Worm (Caenorhabditis elegans): ENCODE data around the gene F55C9.6.

DNA sequence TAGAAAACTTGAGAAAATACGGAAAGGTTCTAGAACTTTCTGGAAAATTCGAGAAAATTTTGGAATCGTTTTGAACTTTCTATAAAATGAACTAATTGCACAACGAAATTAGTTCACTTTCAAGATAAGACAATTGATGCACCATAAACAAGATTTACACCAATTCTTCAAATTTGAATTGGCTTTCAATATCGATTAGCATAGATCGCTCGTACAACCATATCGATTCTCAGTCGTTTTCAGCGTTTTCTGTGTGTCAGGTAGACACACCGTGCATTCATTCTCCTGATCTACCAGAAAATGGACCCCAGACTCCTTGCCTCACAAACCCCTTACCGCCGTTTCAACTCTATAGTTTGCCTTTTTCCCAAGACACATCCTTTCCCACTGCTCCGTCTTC lies 14.3 kb downstream of the F55C9.6 start, which contains the start of gene fbxb-117:
- TF ChIP-seq nhr-12 (tag; optimal IDR thresholded peaks at IDR 0.05), result no peak
- TF ChIP-seq nhr-237 (tag; optimal IDR thresholded peaks at IDR 0.05), result no peak
- no peak for TF ChIP-seq nhr-76 (tag; optimal IDR thresholded peaks at IDR 0.05)
- TF ChIP-seq unc-62 (GFP tag; optimal IDR thresholded peaks at IDR 0.05), result no peak
- TF ChIP-seq jun-1 (tag; optimal IDR thresholded peaks at IDR 0.05), result no peak
- no peak for TF ChIP-seq nhr-67 (tag; optimal IDR thresholded peaks at IDR 0.05)
- no peak for TF ChIP-seq nfya-1 (tag; optimal IDR thresholded peaks at IDR 0.05; ENCODE audit: insufficient read depth)
- TF ChIP-seq mml-1 (tag; optimal IDR thresholded peaks at IDR 0.05), result no peak
- TF ChIP-seq nhr-43 (tag; optimal IDR thresholded peaks at IDR 0.05; ENCODE audit: poor library complexity, severe bottlenecking), result no peak
- no peak for TF ChIP-seq fos-1 (tag; optimal IDR thresholded peaks at IDR 0.05)
- no peak for TF ChIP-seq ceh-9 (tag; optimal IDR thresholded peaks at IDR 0.05)
- TF ChIP-seq nhr-23 (tag; optimal IDR thresholded peaks at IDR 0.05), result no peak
- TF ChIP-seq elt-3 (tag; optimal IDR thresholded peaks at IDR 0.05), result no peak
- TF ChIP-seq ceh-82 (tag; optimal IDR thresholded peaks at IDR 0.05), result no peak

Data from whole organism, L3 larva.